Fruit fly (Drosophila melanogaster) whole organism, embryonic: ENCODE data around the gene SCCRO.

Source experiments
- Aef1 ChIP-seq: fragments of 200-800 bp; sonication (Bioruptor generic); IDR thresholded peaks from 3 replicates; pipeline ENCODE4 v1.3.6; 2022; ENCODE audit warnings: missing biosample characterization, missing genetic modification characterization
- Blimp-1 ChIP-seq: fragments of 200-800 bp; sonication (Bioruptor generic); optimal IDR thresholded peaks from 3 replicates; lab custom pipeline; 2018; ENCODE audit warnings: missing biosample characterization, missing genetic modification characterization, mild to moderate bottlenecking, moderate library complexity, missing genetic modification reagents
- CG10209 ChIP-seq: fragments of 200-800 bp; sonication (Bioruptor generic); optimal IDR thresholded peaks from 3 replicates; lab custom pipeline; 2017; ENCODE audit warnings: missing biosample characterization, mild to moderate bottlenecking, missing genetic modification characterization, missing genetic modification reagents
- CG13296 ChIP-seq: fragments of 200-800 bp; sonication (Bioruptor generic); optimal IDR thresholded peaks from 3 replicates; lab custom pipeline; 2018; ENCODE audit warnings: missing biosample characterization, mild to moderate bottlenecking, missing genetic modification characterization
- CG13424 ChIP-seq: fragments of 200-800 bp; sonication (Bioruptor generic); optimal IDR thresholded peaks from 2 replicates; lab custom pipeline; 2019; ENCODE audit warnings: missing biosample characterization, mild to moderate bottlenecking, missing genetic modification characterization, moderate library complexity
- CG15073 ChIP-seq: fragments of 200-800 bp; sonication (Bioruptor generic); optimal IDR thresholded peaks from 2 replicates; lab custom pipeline; 2016; ENCODE audit warnings: missing biosample characterization, missing genetic modification characterization
- CG18262 ChIP-seq: fragments of 200-800 bp; optimal IDR thresholded peaks from 3 replicates; lab custom pipeline; 2019; ENCODE audit warnings: missing biosample characterization, mild to moderate bottlenecking, missing genetic modification characterization, moderate library complexity
- CG2199 ChIP-seq: fragments of 200-800 bp; sonication (Bioruptor generic); IDR thresholded peaks from 3 replicates; pipeline ENCODE4 v1.3.6; 2022; ENCODE audit warnings: missing biosample characterization, missing genetic modification characterization
- CG33213 ChIP-seq: fragments of 200-800 bp; sonication (Bioruptor generic); optimal IDR thresholded peaks from 3 replicates; lab custom pipeline; 2016; ENCODE audit warnings: missing biosample characterization, missing genetic modification characterization
- CG42726 ChIP-seq: fragments of 200-800 bp; sonication (Bioruptor generic); IDR thresholded peaks from 2 replicates; pipeline ENCODE4 v1.3.6; 2022; ENCODE audit warnings: missing biosample characterization, missing genetic modification characterization; ENCODE audit not compliant: partially characterized antibody
- CG4617 ChIP-seq: fragments of 200-800 bp; sonication (Bioruptor generic); optimal IDR thresholded peaks from 3 replicates; lab custom pipeline; 2016; ENCODE audit warnings: missing biosample characterization, missing genetic modification characterization, borderline replicate concordance
- CG4707 ChIP-seq: fragments of 200-800 bp; sonication (Bioruptor generic); optimal IDR thresholded peaks from 2 replicates; lab custom pipeline; 2018; ENCODE audit warnings: missing biosample characterization, mild to moderate bottlenecking, missing genetic modification characterization, moderate library complexity
- CG5180 ChIP-seq: fragments of 200-800 bp; sonication (Bioruptor generic); optimal IDR thresholded peaks from 3 replicates; lab custom pipeline; 2017; ENCODE audit warnings: missing biosample characterization, missing genetic modification characterization, mild to moderate bottlenecking, moderate library complexity, missing genetic modification reagents
- CG5245 ChIP-seq: fragments of 200-800 bp; sonication (Bioruptor generic); optimal IDR thresholded peaks from 3 replicates; lab custom pipeline; 2016; ENCODE audit warnings: missing biosample characterization, missing genetic modification characterization
- CG6175 ChIP-seq: fragments of 200-800 bp; sonication (Bioruptor generic); IDR thresholded peaks from 3 replicates; pipeline ENCODE4 v1.3.6; 2022; ENCODE audit warnings: missing biosample characterization, missing genetic modification characterization
- CG7745 ChIP-seq: fragments of 200-800 bp; sonication (Bioruptor generic); optimal IDR thresholded peaks from 2 replicates; lab custom pipeline; 2018; ENCODE audit warnings: missing biosample characterization, mild to moderate bottlenecking, missing genetic modification characterization, moderate library complexity
- CG7786 ChIP-seq: fragments of 200-800 bp; sonication (Bioruptor generic); optimal IDR thresholded peaks from 2 replicates; lab custom pipeline; 2016; ENCODE audit warnings: missing biosample characterization, missing genetic modification characterization
- CG7928 ChIP-seq: fragments of 200-800 bp; sonication (Bioruptor generic); optimal IDR thresholded peaks from 2 replicates; lab custom pipeline; 2017; ENCODE audit warnings: missing biosample characterization, mild to moderate bottlenecking, missing genetic modification characterization
- CG8359 ChIP-seq: fragments of 200-800 bp; sonication (Bioruptor generic); optimal IDR thresholded peaks from 2 replicates; lab custom pipeline; 2017; ENCODE audit warnings: missing biosample characterization, mild to moderate bottlenecking, missing genetic modification characterization, borderline replicate concordance
- CG8765 ChIP-seq: fragments of 200-800 bp; sonication (Bioruptor generic); IDR thresholded peaks from 2 replicates; pipeline ENCODE4 v1.3.6; 2022; ENCODE audit warnings: missing biosample characterization, missing genetic modification characterization
- Camta ChIP-seq: fragments of 200-800 bp; sonication (Bioruptor generic); optimal IDR thresholded peaks from 2 replicates; lab custom pipeline; 2016; ENCODE audit warnings: missing biosample characterization, missing genetic modification characterization
- Dbx ChIP-seq: fragments of 200-800 bp; sonication (Bioruptor generic); IDR thresholded peaks from 3 replicates; pipeline ENCODE4 v1.3.6; 2022; ENCODE audit warnings: missing biosample characterization, missing genetic modification characterization
- Dip2 ChIP-seq: fragments of 200-800 bp; sonication (Bioruptor generic); IDR thresholded peaks from 2 replicates; pipeline ENCODE4 v1.3.6; 2022; ENCODE audit warnings: missing biosample characterization, missing genetic modification characterization
- Eip74EF ChIP-seq, 2 experiments: fragments of 200-800 bp in 1 of 2; fragments of >200 bp in 1 of 2; sonication (Bioruptor generic) in 1 of 2; optimal IDR thresholded peaks; 2 replicates each; lab custom pipeline; 2017 to 2019; ENCODE audit warnings: missing biosample characterization in 2 of 2, missing genetic modification characterization in 2 of 2, mild to moderate bottlenecking in 1 of 2, moderate library complexity in 1 of 2
- Fer2 ChIP-seq: fragments of 200-800 bp; sonication (Bioruptor generic); optimal IDR thresholded peaks from 2 replicates; lab custom pipeline; 2018; ENCODE audit warnings: missing biosample characterization, mild to moderate bottlenecking, missing genetic modification characterization, moderate library complexity
- HHEX ChIP-seq: fragments of 200-800 bp; sonication (Bioruptor generic); optimal IDR thresholded peaks from 3 replicates; lab custom pipeline; 2017; ENCODE audit warnings: missing biosample characterization, mild to moderate bottlenecking, missing genetic modification characterization, missing genetic modification reagents
- Jarid2 ChIP-seq: fragments of 200-800 bp; sonication (Bioruptor generic); optimal IDR thresholded peaks from 3 replicates; lab custom pipeline; 2017; ENCODE audit warnings: mild to moderate bottlenecking, missing biosample characterization, missing genetic modification reagents, missing genetic modification characterization
- MTF-1 ChIP-seq: fragments of 200-800 bp; sonication (Bioruptor generic); optimal IDR thresholded peaks from 2 replicates; lab custom pipeline; 2018; ENCODE audit warnings: missing biosample characterization, mild to moderate bottlenecking, missing genetic modification characterization, borderline replicate concordance
- Mrtf ChIP-seq: fragments of 200-800 bp; sonication (Bioruptor generic); IDR thresholded peaks from 3 replicates; pipeline ENCODE4 v1.3.6; 2022; ENCODE audit warnings: missing biosample characterization, missing genetic modification characterization
- NFAT ChIP-seq: fragments of 200-800 bp; sonication (Bioruptor generic); IDR thresholded peaks from 2 replicates; pipeline ENCODE4 v1.3.6; 2022; ENCODE audit warnings: missing biosample characterization, missing genetic modification characterization
- Scr ChIP-seq: fragments of 200-800 bp; sonication (Bioruptor generic); IDR thresholded peaks from 2 replicates; pipeline ENCODE4 v1.3.6; 2022; ENCODE audit warnings: missing biosample characterization, missing genetic modification characterization; ENCODE audit not compliant: partially characterized antibody
- Stat92E ChIP-seq, 3 experiments: fragments of >200 bp in 2 of 3; fragments of 200-800 bp in 1 of 3; sonication (Bioruptor generic) in 1 of 3; optimal IDR thresholded peaks; 2 replicates each; lab custom pipeline; 2017 to 2019; ENCODE audit warnings: missing biosample characterization in 3 of 3, missing genetic modification characterization in 3 of 3, mild to moderate bottlenecking in 1 of 3, moderate library complexity in 1 of 3
- Xrp1 ChIP-seq: fragments of 200-800 bp; sonication (Bioruptor generic); IDR thresholded peaks from 2 replicates; pipeline ENCODE4 v1.3.6; 2022; ENCODE audit warnings: missing biosample characterization, missing genetic modification characterization
- ato ChIP-seq: fragments of 200-800 bp; sonication (Bioruptor generic); IDR thresholded peaks from 2 replicates; pipeline ENCODE4 v1.3.6; 2022; ENCODE audit warnings: missing biosample characterization, missing genetic modification characterization; ENCODE audit not compliant: partially characterized antibody
- bsh ChIP-seq, 2 experiments: fragments of 200-800 bp; sonication (Bioruptor generic); optimal IDR thresholded peaks; 2 replicates each; lab custom pipeline; 2017 to 2018; ENCODE audit warnings: mild to moderate bottlenecking in 2 of 2, missing biosample characterization in 2 of 2, missing genetic modification characterization in 2 of 2, moderate library complexity in 1 of 2
- btn ChIP-seq: fragments of 200-800 bp; sonication (Bioruptor generic); optimal IDR thresholded peaks from 2 replicates; lab custom pipeline; 2016; ENCODE audit warnings: missing biosample characterization, missing genetic modification characterization
- crc ChIP-seq: fragments of 200-800 bp; sonication (Bioruptor generic); optimal IDR thresholded peaks from 2 replicates; lab custom pipeline; 2016; ENCODE audit warnings: missing biosample characterization, missing genetic modification characterization
- da ChIP-seq: fragments of 200-800 bp; sonication (Bioruptor generic); optimal IDR thresholded peaks from 2 replicates; lab custom pipeline; 2016; ENCODE audit warnings: missing biosample characterization, missing genetic modification characterization
- hb ChIP-seq: fragments of 200-800 bp; sonication (Bioruptor generic); IDR thresholded peaks from 3 replicates; pipeline ENCODE4 v1.3.6; 2022; ENCODE audit warnings: missing biosample characterization, missing genetic modification characterization; ENCODE audit not compliant: partially characterized antibody
- hbn ChIP-seq: fragments of 200-800 bp; sonication (Bioruptor generic); IDR thresholded peaks from 2 replicates; pipeline ENCODE4 v1.3.6; 2022; ENCODE audit warnings: missing biosample characterization, missing genetic modification characterization; ENCODE audit not compliant: partially characterized antibody
- hth ChIP-seq: fragments of >200 bp; optimal IDR thresholded peaks from 2 replicates; lab custom pipeline; 2017; ENCODE audit warnings: inconsistent platforms
- ind ChIP-seq: fragments of 200-800 bp; sonication (Bioruptor generic); optimal IDR thresholded peaks from 3 replicates; lab custom pipeline; 2016; ENCODE audit warnings: missing biosample characterization, missing genetic modification characterization
- klu ChIP-seq: fragments of 200-800 bp; sonication (Bioruptor generic); IDR thresholded peaks from 2 replicates; pipeline ENCODE4 v1.3.6; 2022; ENCODE audit warnings: missing biosample characterization, missing genetic modification characterization
- lmd ChIP-seq: fragments of 200-800 bp; sonication (Bioruptor generic); IDR thresholded peaks from 2 replicates; pipeline ENCODE4 v1.3.6; 2022; ENCODE audit warnings: missing biosample characterization, missing genetic modification characterization
- sima ChIP-seq: fragments of 200-800 bp; sonication (Bioruptor generic); optimal IDR thresholded peaks from 2 replicates; lab custom pipeline; 2016; ENCODE audit warnings: missing biosample characterization, missing genetic modification characterization
- tll ChIP-seq, 2 experiments: fragments of 200-800 bp in 1 of 2; fragments of >200 bp in 1 of 2; sonication (Bioruptor generic) in 1 of 2; optimal IDR thresholded peaks; 2 replicates each; lab custom pipeline; 2017 to 2019; ENCODE audit warnings: missing biosample characterization in 2 of 2, missing genetic modification characterization in 2 of 2, mild to moderate bottlenecking in 1 of 2, moderate library complexity in 1 of 2
- toy ChIP-seq: fragments of 200-800 bp; sonication (Bioruptor generic); IDR thresholded peaks from 2 replicates; pipeline ENCODE4 v1.3.6; 2022; ENCODE audit warnings: missing biosample characterization, missing genetic modification characterization
- zfh2 ChIP-seq: fragments of 200-800 bp; sonication (Bioruptor generic); optimal IDR thresholded peaks from 2 replicates; lab custom pipeline; 2016; ENCODE audit warnings: missing biosample characterization, missing genetic modification characterization

Gene SCCRO

DNA sequence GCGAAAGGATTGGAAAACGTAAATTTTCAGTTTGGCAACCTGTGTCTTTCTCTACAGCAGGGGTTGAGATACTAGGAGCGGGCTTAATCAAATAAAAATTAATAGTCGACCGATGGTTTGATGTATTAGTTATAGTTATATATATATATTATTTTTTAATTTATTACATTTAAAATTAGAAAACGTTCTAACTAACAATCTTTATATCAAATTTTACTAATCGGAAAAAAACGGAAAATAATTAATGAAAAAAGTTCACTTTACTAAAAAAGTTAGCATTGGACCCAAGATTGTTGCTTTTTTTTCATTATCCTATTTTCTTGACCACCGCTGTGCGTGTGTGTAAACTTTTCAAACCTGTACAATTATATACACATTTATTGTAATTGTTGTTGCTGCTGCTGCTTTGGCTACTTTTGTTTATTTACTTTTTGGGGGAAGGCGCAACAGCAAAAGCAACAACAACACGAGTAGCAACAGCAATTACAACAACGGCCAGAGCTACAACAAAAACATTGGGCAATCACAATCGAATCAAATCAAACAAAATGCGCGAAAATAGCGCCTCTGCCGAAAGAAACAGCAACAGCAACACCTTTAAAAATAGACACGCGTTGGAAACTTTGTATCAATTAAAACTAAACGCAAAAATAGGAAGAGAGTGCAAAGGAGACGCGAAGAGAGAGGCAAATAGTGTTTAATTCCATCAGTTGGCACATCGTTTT lies 29.5 kb downstream of the SCCRO start (continued):
- TF ChIP-seq Stat92E (GFP tag; optimal IDR thresholded peaks at IDR 0.05; lab: Kevin White, UChicago) (no peak), Eip74EF (GFP tag; optimal IDR thresholded peaks at IDR 0.05; lab: Kevin White, UChicago) (peak in 1 of 2 experiments; percentile 28), klu (no peak; the same call in 1 of the 2 replicates), hb (GFP tag; lab: Robert Waterston, UW) (no peak), da (GFP tag; lab: Kevin White, UChicago) (no peak), crc (no peak), Scr (no peak), Dip2 (no peak), CG7786 (no peak), Blimp-1 (GFP tag; lab: Kevin White, UChicago) (peak; percentile 59), Xrp1 (GFP tag; lab: Robert Waterston, UW) (peak; percentile 51; the same call in 1 of the 2 replicates), CG10209 (GFP tag; lab: Kevin White, UChicago) (peak; percentile 69), Fer2 (tag; lab: Kevin White, UChicago) (peak; percentile 9), CG13296 (peak; percentile 74), Jarid2 (GFP tag; lab: Kevin White, UChicago) (peak; percentile 19), Mrtf (GFP tag; lab: Robert Waterston, UW) (no peak), CG4617 (GFP tag; lab: Kevin White, UChicago) (no peak), NFAT (GFP tag; lab: Robert Waterston, UW) (no peak), hth (lab: Kevin White, UChicago) (no peak), CG42726 (GFP tag; lab: Robert Waterston, UW) (no peak), Aef1 (GFP tag; lab: Robert Waterston, UW) (no peak), btn (GFP tag; lab: Kevin White, UChicago) (no peak), zfh2 (GFP tag; lab: Kevin White, UChicago) (peak; percentile 6), CG8359 (GFP tag; lab: Kevin White, UChicago) (peak; percentile 4), ato (no peak), MTF-1 (GFP tag; lab: Kevin White, UChicago) (no peak), bsh (GFP tag; optimal IDR thresholded peaks at IDR 0.05; lab: Kevin White, UChicago) (peak in 1 of 2 experiments; percentile 53), CG15073 (GFP tag; lab: Kevin White, UChicago) (no peak), ind (peak; percentile 14), CG18262 (tag; lab: Kevin White, UChicago) (peak; percentile 74), CG7928 (GFP tag; lab: Kevin White, UChicago) (no peak), CG33213 (GFP tag; lab: Kevin White, UChicago) (no peak), tll (GFP tag; optimal IDR thresholded peaks at IDR 0.05; lab: Kevin White, UChicago) (no peak), Camta (GFP tag; lab: Kevin White, UChicago) (no peak), lmd (peak; percentile 21; the same call in 1 of the 2 replicates), CG13424 (tag; lab: Kevin White, UChicago) (peak; percentile 71), CG7745 (tag; lab: Kevin White, UChicago) (no peak), CG6175 (GFP tag; lab: Robert Waterston, UW) (no peak), toy (no peak), Dbx (0 out of 3 replicates have a peak, but pooled peaks have one; percentile 18), CG5245 (GFP tag; lab: Kevin White, UChicago) (no peak), HHEX (GFP tag; lab: Kevin White, UChicago) (peak; percentile 52), hbn (no peak), sima (GFP tag; lab: Kevin White, UChicago) (no peak), CG5180 (no peak), CG2199 (GFP tag; lab: Robert Waterston, UW) (no peak), CG4707 (GFP tag; lab: Kevin White, UChicago) (no peak), CG8765 (GFP tag; lab: Robert Waterston, UW) (no peak)
